Fruit fly (Drosophila melanogaster): ENCODE data around the gene Hs3st-B.

Gene Hs3st-B

DNA sequence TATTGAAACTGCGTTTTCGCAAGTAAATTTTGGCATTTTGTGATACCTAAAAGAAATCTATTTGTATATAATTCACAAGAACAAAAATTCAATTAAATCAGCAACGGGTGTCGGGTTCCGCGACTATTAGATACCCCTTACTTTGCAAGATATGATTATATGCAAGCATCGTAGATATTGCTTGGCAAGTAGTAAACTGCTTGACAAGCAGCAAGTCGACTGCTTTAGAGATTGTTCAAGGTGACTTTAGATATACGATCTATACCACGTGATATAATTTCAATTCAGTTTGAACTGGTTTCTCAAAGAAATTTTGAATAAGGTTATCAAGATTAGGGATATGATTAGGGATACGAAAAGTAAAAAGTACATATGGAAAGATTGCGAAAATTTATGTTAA is 30.0 kb downstream of the Hs3st-B start:
- no peak for TF ChIP-seq noc (tag; optimal IDR thresholded peaks at IDR 0.05)

- peak; percentile 4 for TF ChIP-seq noc (tag; optimal IDR thresholded peaks at IDR 0.05)
Observed at dm6 chrX:19280249-19280648, 31.8 kb downstream of the Hs3st-B start, which contains the start of gene CG8028. Gene CG8028, minus strand, starts transcription at chrX:19280349.

DNA sequence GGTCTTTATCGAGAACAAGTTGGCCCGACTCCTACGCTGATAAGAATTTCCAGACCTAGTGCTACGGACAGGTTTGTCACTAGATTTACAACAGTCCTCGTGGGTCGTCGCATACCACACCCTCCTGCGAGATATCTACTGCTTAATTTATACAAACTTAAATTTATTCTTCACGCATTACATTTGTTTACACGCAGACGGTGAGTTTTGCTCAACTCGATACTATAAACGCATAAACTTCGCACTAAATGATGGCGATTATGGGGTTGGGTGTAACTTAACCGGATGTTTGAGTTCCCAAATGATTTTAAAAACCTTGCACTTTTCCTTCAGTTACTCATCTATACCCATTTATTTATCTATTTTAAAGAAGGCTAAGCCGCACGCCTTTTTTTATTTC is 32.2 kb downstream of the Hs3st-B start:
- no peak for TF ChIP-seq noc (tag; optimal IDR thresholded peaks at IDR 0.05)

DNA sequence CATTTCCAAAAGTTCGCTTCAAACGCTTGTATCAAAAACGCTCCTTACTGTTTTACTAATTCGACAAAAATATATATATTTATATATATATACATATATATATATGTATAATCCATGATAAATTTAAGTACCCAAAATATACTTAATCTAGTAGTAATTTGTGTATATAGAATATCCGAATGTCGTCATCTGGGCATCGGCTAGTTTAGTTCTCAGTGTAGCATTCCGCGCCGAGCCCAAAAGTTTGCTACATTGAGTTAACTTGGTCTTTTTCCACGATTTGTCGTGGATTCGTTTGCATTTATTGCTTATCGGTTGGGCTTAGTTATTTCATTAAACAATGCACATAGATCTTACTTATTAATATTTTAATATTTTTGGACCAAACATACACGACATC is 32.8 kb downstream of the Hs3st-B start:
- no peak for TF ChIP-seq noc (tag; optimal IDR thresholded peaks at IDR 0.05)

- TF ChIP-seq noc (tag; optimal IDR thresholded peaks at IDR 0.05) = peak; percentile 4
Observed at dm6 chrX:19285441-19285840, 37.0 kb downstream of the Hs3st-B start.

dm6 chrX:19286235-19286634 is 37.8 kb downstream of the Hs3st-B start:
- peak; percentile 3 for TF ChIP-seq noc (tag; optimal IDR thresholded peaks at IDR 0.05)

DNA sequence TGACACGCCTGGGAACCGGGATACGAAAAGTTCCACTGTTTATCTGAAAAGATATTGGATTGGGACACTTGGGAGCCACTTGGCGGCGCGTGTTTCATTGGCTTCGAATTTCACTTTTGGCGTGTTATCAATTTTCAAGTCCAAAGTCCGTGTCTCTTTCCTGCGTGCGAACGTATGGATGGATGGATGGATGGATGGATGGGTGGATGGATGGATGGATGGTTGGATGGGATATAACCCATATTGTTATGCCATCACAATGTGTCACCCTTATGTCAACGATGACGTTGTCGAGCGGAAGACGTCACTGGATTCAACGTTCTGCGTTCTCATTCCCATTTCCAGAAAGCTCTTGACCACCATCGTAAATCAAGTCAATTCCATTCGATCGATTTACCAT is 39.3 kb downstream of the Hs3st-B start:
- no peak for TF ChIP-seq noc (tag; optimal IDR thresholded peaks at IDR 0.05)

- TF ChIP-seq noc (tag; optimal IDR thresholded peaks at IDR 0.05) = peak; percentile 62
Observed at dm6 chrX:19289318-19289970, 41.0 kb downstream of the Hs3st-B start.

- peak; percentile 76 for TF ChIP-seq noc (tag; optimal IDR thresholded peaks at IDR 0.05)
Observed at dm6 chrX:19291780-19292605, 43.6 kb downstream of the Hs3st-B start.

- TF ChIP-seq noc (tag; optimal IDR thresholded peaks at IDR 0.05) = no peak
Observed at dm6 chrX:19293320-19293719, 44.9 kb downstream of the Hs3st-B start.

DNA sequence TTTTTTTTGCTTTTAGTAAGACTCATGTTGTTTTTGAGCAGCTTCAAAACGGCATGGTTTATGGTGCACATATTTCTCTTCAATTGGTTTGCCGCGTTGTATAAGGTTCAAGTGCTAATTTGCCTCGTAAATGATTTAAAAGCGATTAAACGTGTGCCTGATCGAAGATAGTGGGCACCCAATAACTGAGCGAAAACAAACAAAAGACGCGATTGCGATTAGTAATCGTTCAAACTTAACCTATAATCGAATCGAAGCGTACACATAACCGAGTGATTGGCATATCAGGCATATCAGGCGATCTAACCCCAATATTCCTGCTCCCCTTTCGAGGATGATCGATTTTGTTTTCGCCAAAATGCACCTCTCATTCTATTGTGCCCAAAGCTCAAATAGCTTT is 45.6 kb downstream of the Hs3st-B start:
- peak; percentile 29 for TF ChIP-seq noc (tag; optimal IDR thresholded peaks at IDR 0.05)

DNA sequence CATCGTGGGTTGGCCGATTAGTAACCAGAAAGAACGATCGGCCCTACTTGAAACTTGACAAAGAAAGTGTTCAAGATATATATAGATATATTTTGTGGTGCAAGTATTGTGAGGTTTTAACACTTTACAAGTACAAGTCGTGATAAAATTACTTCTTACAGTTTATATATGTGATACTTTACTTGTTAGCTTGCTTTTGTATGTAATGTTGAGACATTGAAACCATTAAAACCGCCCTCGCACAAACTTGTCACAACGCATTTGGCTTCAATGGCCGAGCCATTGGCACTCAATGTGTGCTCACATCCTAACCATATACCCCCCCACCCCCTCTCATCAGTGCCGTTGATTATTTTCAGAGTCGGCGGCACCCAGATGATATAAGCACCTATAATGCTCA is 46.5 kb downstream of the Hs3st-B start:
- TF ChIP-seq noc (tag; optimal IDR thresholded peaks at IDR 0.05) = no peak

dm6 chrX:19295831-19296423 is 47.5 kb downstream of the Hs3st-B start:
- TF ChIP-seq noc (tag; optimal IDR thresholded peaks at IDR 0.05) = no peak

DNA sequence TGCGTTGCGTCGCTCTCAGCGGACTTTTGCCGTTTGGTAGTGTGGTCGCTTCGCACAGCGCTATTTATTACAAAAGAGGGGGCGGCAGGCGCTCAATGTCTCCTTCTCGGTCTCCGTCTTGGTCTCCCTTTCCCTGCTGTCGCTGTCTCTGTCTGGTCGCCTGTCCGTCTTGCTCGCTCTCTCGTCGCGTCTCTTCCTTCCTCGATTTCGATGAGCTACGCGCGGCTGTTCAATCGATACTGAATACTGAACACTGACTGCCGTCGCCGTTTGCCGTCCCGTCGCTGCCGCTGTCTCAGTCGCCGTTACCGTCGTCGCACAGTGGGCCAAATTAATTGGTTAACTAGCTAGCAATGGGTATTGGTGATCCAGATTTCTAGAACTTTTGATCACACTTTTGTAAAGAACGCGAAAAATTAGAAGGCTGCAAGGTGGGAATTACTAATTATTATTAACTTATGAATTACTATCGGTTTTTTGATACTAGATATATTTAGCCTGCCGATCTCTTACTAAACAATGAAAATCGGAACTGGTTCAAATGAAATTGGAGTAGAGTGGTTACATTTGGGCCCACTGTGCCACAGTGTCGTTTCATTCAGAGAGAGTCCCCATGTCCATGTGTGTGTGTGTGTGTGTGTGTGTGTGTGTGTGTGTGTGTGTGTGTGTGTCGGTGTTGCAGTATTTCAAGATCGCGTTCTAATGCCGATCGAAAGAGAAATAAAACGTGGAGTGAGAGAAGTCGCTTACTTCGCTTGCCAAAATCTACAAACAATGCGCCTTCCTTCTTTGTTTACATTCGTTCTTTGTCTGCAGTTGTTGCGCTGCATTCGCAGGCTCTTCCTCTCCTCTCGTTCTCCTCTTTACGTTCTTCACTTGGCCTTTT is 49.7 kb downstream of the Hs3st-B start, which contains the start of gene CG8034:
Gene CG8034, minus strand, starts transcription at position 264 of the 886 bp plus-strand sequence.
- peak; percentile 97 for TF ChIP-seq noc (tag; optimal IDR thresholded peaks at IDR 0.05)

DNA sequence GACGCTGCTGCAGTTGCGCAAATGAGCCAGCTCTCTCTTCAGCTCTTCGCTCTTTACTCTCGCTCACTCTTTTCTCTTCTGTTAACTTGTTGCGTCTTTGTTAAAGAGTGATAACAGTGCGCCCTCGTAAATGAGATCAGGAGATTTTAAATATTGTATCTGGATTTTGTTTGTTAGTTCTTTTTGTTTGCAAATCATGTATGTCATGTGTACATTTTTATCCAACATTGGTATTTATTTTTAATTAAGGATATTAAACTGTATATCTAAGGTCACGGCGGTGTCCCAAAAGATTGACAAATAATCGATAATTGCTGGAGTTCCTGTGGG is 50.3 kb downstream of the Hs3st-B start:
- no peak for TF ChIP-seq noc (tag; optimal IDR thresholded peaks at IDR 0.05)

dm6 chrX:19299367-19299766 is 50.9 kb downstream of the Hs3st-B start:
- no peak for TF ChIP-seq noc (tag; optimal IDR thresholded peaks at IDR 0.05)

All from whole organism, larva.